Worm (Caenorhabditis elegans) whole organism, L1 larva: ENCODE data around the gene F46G11.6.
A peak's percentile ranks its signal among the peaks of the same experiment; 100 is the strongest.

ENCODE experiments used
- C16A3.4 ChIP-seq: fragments of 150-350 bp; optimal IDR thresholded peaks from 2 replicates; lab custom pipeline; 2014; ENCODE audit warnings: missing biosample characterization, missing genetic modification characterization
- C34B4.2 ChIP-seq: sonication (generic microtip); optimal IDR thresholded peaks from 2 replicates; lab custom pipeline; 2017; ENCODE audit warnings: mild to moderate bottlenecking, missing genetic modification characterization, missing compliant biosample characterization
- F16B12.6 ChIP-seq: fragments of 150-350 bp; optimal IDR thresholded peaks from 2 replicates; lab custom pipeline; 2014; ENCODE audit warnings: missing biosample characterization, missing genetic modification characterization
- aha-1 ChIP-seq: fragments of 150-350 bp; optimal IDR thresholded peaks from 2 replicates; lab custom pipeline; 2014; ENCODE audit warnings: missing biosample characterization, missing genetic modification characterization
- alr-1 ChIP-seq: fragments of 200-800 bp; sonication (Bioruptor generic); optimal IDR thresholded peaks from 2 replicates; lab custom pipeline; 2018; ENCODE audit warnings: borderline replicate concordance, mild to moderate bottlenecking, missing genetic modification characterization, missing compliant biosample characterization
- aly-2 ChIP-seq: fragments of 150-350 bp; optimal IDR thresholded peaks from 2 replicates; lab custom pipeline; 2014; ENCODE audit warnings: missing biosample characterization, missing genetic modification characterization
- ama-1 ChIP-seq: fragments of 150-350 bp; optimal IDR thresholded peaks from 2 replicates; lab custom pipeline; 2014
- blmp-1 ChIP-seq: fragments of 150-350 bp; optimal IDR thresholded peaks from 2 replicates; lab custom pipeline; 2014; ENCODE audit warnings: missing biosample characterization, missing genetic modification characterization
- ceh-8 ChIP-seq: fragments of 200-800 bp; sonication (Bioruptor generic); optimal IDR thresholded peaks from 2 replicates; lab custom pipeline; 2018; ENCODE audit warnings: mild to moderate bottlenecking, missing genetic modification characterization, moderate library complexity, missing compliant biosample characterization
- ceh-82 ChIP-seq, 3 experiments: fragments of 150-350 bp in 1 of 3; sonication (generic microtip) in 2 of 3; optimal IDR thresholded peaks; 2 replicates each; lab custom pipeline; 2014 to 2017; ENCODE audit warnings: missing biosample characterization in 3 of 3, missing genetic modification characterization in 3 of 3
- ceh-88 ChIP-seq: fragments of 200-800 bp; sonication (Bioruptor generic); IDR thresholded peaks from 2 replicates; pipeline ENCODE4 v1.3.6; 2022; ENCODE audit warnings: missing genetic modification characterization, missing compliant biosample characterization
- dpl-1 ChIP-seq, 3 experiments: fragments of 150-350 bp in 2 of 3; sonication (generic microtip) in 1 of 3; optimal IDR thresholded peaks; 2 replicates each; lab custom pipeline; 2014 to 2017; ENCODE audit warnings: missing biosample characterization in 3 of 3, missing genetic modification characterization in 3 of 3, missing genetic modification reagents in 3 of 3
- dsc-1 ChIP-seq: sonication (generic microtip); optimal IDR thresholded peaks from 2 replicates; lab custom pipeline; 2016; ENCODE audit warnings: mild to moderate bottlenecking, missing genetic modification characterization, missing compliant biosample characterization
- efl-3 ChIP-seq: fragments of 200-800 bp; sonication (Bioruptor generic); optimal IDR thresholded peaks from 2 replicates; lab custom pipeline; 2018; ENCODE audit warnings: mild to moderate bottlenecking, missing genetic modification characterization, missing compliant biosample characterization
- egl-13 ChIP-seq: sonication (generic microtip); optimal IDR thresholded peaks from 2 replicates; lab custom pipeline; 2016; ENCODE audit warnings: missing genotype, missing genetic modification reagents, missing genetic modification characterization, missing compliant biosample characterization
- egl-27 ChIP-seq, 2 experiments: fragments of 150-350 bp in 1 of 2; sonication (generic microtip); optimal IDR thresholded peaks; 3 replicates each; lab custom pipeline; 2017 to 2018; ENCODE audit warnings: missing biosample characterization in 2 of 2, missing genetic modification characterization in 2 of 2, missing genetic modification reagents in 2 of 2
- elt-2 ChIP-seq: sonication (generic microtip); optimal IDR thresholded peaks from 2 replicates; lab custom pipeline; 2016; ENCODE audit warnings: missing genetic modification characterization, mild to moderate bottlenecking, inconsistent platforms, missing compliant biosample characterization, missing genetic modification reagents
- elt-3 ChIP-seq, 6 experiments: fragments of 150-350 bp in 1 of 6; sonication (generic microtip); optimal IDR thresholded peaks; 2 replicates each; lab custom pipeline; 2017 to 2018; ENCODE audit warnings: missing biosample characterization in 6 of 6, missing genetic modification characterization in 6 of 6, inconsistent platforms in 1 of 6
- ets-5 ChIP-seq: fragments of 200-800 bp; sonication (Bioruptor generic); IDR thresholded peaks from 2 replicates; pipeline ENCODE4 v1.3.6; 2022; ENCODE audit warnings: missing genetic modification characterization, missing compliant biosample characterization
- fkh-10 ChIP-seq: sonication (generic microtip); optimal IDR thresholded peaks from 2 replicates; lab custom pipeline; 2017; ENCODE audit warnings: missing biosample characterization, missing genetic modification reagents, missing genetic modification characterization
- fkh-8 ChIP-seq: sonication (generic microtip); optimal IDR thresholded peaks from 2 replicates; lab custom pipeline; 2016; ENCODE audit warnings: mild to moderate bottlenecking, missing genetic modification characterization, missing compliant biosample characterization
- fos-1 ChIP-seq: fragments of 150-350 bp; optimal IDR thresholded peaks from 2 replicates; lab custom pipeline; 2014; ENCODE audit warnings: missing biosample characterization, missing genetic modification characterization
- grh-1 ChIP-seq: fragments of 200-800 bp; sonication (Bioruptor generic); IDR thresholded peaks from 2 replicates; pipeline ENCODE4 v1.3.6; 2022; ENCODE audit warnings: missing genetic modification reagents, missing genetic modification characterization, missing compliant biosample characterization
- irx-1 ChIP-seq: sonication (generic microtip); optimal IDR thresholded peaks from 2 replicates; lab custom pipeline; 2016; ENCODE audit warnings: missing genetic modification characterization, missing compliant biosample characterization
- isw-1 ChIP-seq: fragments of 200-800 bp; sonication (Bioruptor generic); IDR thresholded peaks from 2 replicates; pipeline ENCODE4 v1.3.6; 2022; ENCODE audit warnings: missing genetic modification characterization, missing compliant biosample characterization
- jun-1 ChIP-seq: fragments of 150-350 bp; optimal IDR thresholded peaks from 2 replicates; lab custom pipeline; 2014; ENCODE audit warnings: missing biosample characterization, missing genetic modification reagents, missing genetic modification characterization
- lin-14 ChIP-seq: fragments of 200-800 bp; sonication (Bioruptor generic); optimal IDR thresholded peaks from 2 replicates; lab custom pipeline; 2018; ENCODE audit warnings: mild to moderate bottlenecking, missing genetic modification characterization, moderate library complexity, missing compliant biosample characterization
- lin-15B ChIP-seq: fragments of 150-350 bp; sonication (generic microtip); optimal IDR thresholded peaks from 3 replicates; lab custom pipeline; 2014; ENCODE audit warnings: missing biosample characterization, missing genetic modification characterization
- lin-35 ChIP-seq, 2 experiments: fragments of 150-350 bp; optimal IDR thresholded peaks; 2 replicates each; lab custom pipeline; 2014; ENCODE audit warnings: missing biosample characterization in 2 of 2, missing genetic modification characterization in 2 of 2, missing genetic modification reagents in 2 of 2
- lin-39 ChIP-seq: fragments of 150-350 bp; optimal IDR thresholded peaks from 2 replicates; lab custom pipeline; 2014; ENCODE audit warnings: missing biosample characterization, missing genetic modification reagents, missing genetic modification characterization
- lsy-2 ChIP-seq, 2 experiments: fragments of 150-350 bp; optimal IDR thresholded peaks; 2 replicates each; lab custom pipeline; 2014; ENCODE audit warnings: missing biosample characterization in 2 of 2, missing genetic modification characterization in 2 of 2
- mdl-1 ChIP-seq, 2 experiments: fragments of 150-350 bp; optimal IDR thresholded peaks; 2 replicates each; lab custom pipeline; 2014 to 2017; ENCODE audit warnings: missing biosample characterization in 2 of 2, missing genetic modification characterization in 2 of 2, inconsistent platforms in 1 of 2
- mef-2 ChIP-seq: fragments of 150-350 bp; optimal IDR thresholded peaks from 2 replicates; lab custom pipeline; 2014; ENCODE audit warnings: missing biosample characterization, missing genetic modification characterization
- nhr-12 ChIP-seq: sonication (generic microtip); optimal IDR thresholded peaks from 2 replicates; lab custom pipeline; 2017; ENCODE audit warnings: missing biosample characterization, missing genetic modification characterization
- nhr-19 ChIP-seq: fragments of 200-800 bp; sonication (Bioruptor generic); conservative IDR thresholded peaks from 2 replicates; pipeline ENCODE4 v1.3.6; 2022; ENCODE audit warnings: missing genetic modification characterization, missing compliant biosample characterization
- nhr-20 ChIP-seq: sonication (generic microtip); optimal IDR thresholded peaks from 2 replicates; lab custom pipeline; 2016; ENCODE audit warnings: mild to moderate bottlenecking, missing genetic modification characterization, missing compliant biosample characterization
- nhr-237 ChIP-seq: fragments of 150-350 bp; optimal IDR thresholded peaks from 2 replicates; lab custom pipeline; 2014; ENCODE audit warnings: missing biosample characterization, missing genetic modification characterization
- nhr-28 ChIP-seq: fragments of 150-350 bp; optimal IDR thresholded peaks from 2 replicates; lab custom pipeline; 2014; ENCODE audit warnings: missing biosample characterization, missing genetic modification characterization
- nhr-47 ChIP-seq: sonication (generic microtip); optimal IDR thresholded peaks from 2 replicates; lab custom pipeline; 2016; ENCODE audit warnings: mild to moderate bottlenecking, missing genetic modification characterization, moderate library complexity, missing compliant biosample characterization
- nhr-71 ChIP-seq: sonication (generic microtip); optimal IDR thresholded peaks from 2 replicates; lab custom pipeline; 2016; ENCODE audit warnings: mild to moderate bottlenecking, missing genetic modification characterization, moderate library complexity, missing compliant biosample characterization
- nhr-76 ChIP-seq: sonication (generic microtip); optimal IDR thresholded peaks from 2 replicates; lab custom pipeline; 2017; ENCODE audit warnings: missing biosample characterization, missing genetic modification characterization
- nhr-77 ChIP-seq: fragments of 150-350 bp; optimal IDR thresholded peaks from 2 replicates; lab custom pipeline; 2014; ENCODE audit warnings: missing biosample characterization, missing genetic modification characterization
- nhr-85 ChIP-seq: sonication (generic microtip); peaks from one replicate; lab custom pipeline; 2016; ENCODE audit warnings: missing genetic modification characterization, inconsistent platforms, missing compliant biosample characterization
- nhr-90 ChIP-seq: sonication (generic microtip); optimal IDR thresholded peaks from 2 replicates; lab custom pipeline; 2016; ENCODE audit warnings: mild to moderate bottlenecking, missing genetic modification characterization, missing compliant biosample characterization; ENCODE audit not compliant: poor library complexity
- pqm-1 ChIP-seq: sonication (generic microtip); optimal IDR thresholded peaks from 3 replicates; lab custom pipeline; 2017; ENCODE audit warnings: missing biosample characterization, missing genetic modification characterization
- snpc-4 ChIP-seq: fragments of 150-350 bp; optimal IDR thresholded peaks from 2 replicates; lab custom pipeline; 2014; ENCODE audit warnings: missing biosample characterization, missing genetic modification characterization
- sox-4 ChIP-seq: sonication (generic microtip); optimal IDR thresholded peaks from 2 replicates; lab custom pipeline; 2016; ENCODE audit warnings: missing genetic modification characterization, missing compliant biosample characterization
- sup-37 ChIP-seq: fragments of 200-800 bp; sonication (Bioruptor generic); optimal IDR thresholded peaks from 2 replicates; lab custom pipeline; 2018; ENCODE audit warnings: mild to moderate bottlenecking, missing genetic modification characterization, missing compliant biosample characterization
- tlp-1 ChIP-seq: fragments of 150-350 bp; optimal IDR thresholded peaks from 2 replicates; lab custom pipeline; 2014; ENCODE audit warnings: missing biosample characterization, missing genetic modification characterization
- unc-30 ChIP-seq: sonication (generic microtip); optimal IDR thresholded peaks from 2 replicates; lab custom pipeline; 2017; ENCODE audit warnings: missing biosample characterization, missing genetic modification characterization
- unc-62 ChIP-seq: fragments of 150-350 bp; optimal IDR thresholded peaks from 2 replicates; lab custom pipeline; 2014; ENCODE audit warnings: missing biosample characterization, missing genetic modification reagents, missing genetic modification characterization
- unc-86 ChIP-seq: sonication (generic microtip); optimal IDR thresholded peaks from 2 replicates; lab custom pipeline; 2016; ENCODE audit warnings: missing genetic modification characterization, missing compliant biosample characterization
- unc-98 ChIP-seq: fragments of 200-800 bp; sonication (Bioruptor generic); IDR thresholded peaks from 2 replicates; pipeline ENCODE4 v1.3.6; 2022; ENCODE audit warnings: missing genetic modification characterization, missing compliant biosample characterization
- xbp-1 ChIP-seq: sonication (generic microtip); optimal IDR thresholded peaks from 2 replicates; lab custom pipeline; 2016; ENCODE audit warnings: missing genetic modification characterization, missing compliant biosample characterization
- zag-1 ChIP-seq: fragments of 150-350 bp; optimal IDR thresholded peaks from 2 replicates; lab custom pipeline; 2014; ENCODE audit warnings: missing biosample characterization, missing genetic modification characterization

Gene F46G11.6

DNA sequence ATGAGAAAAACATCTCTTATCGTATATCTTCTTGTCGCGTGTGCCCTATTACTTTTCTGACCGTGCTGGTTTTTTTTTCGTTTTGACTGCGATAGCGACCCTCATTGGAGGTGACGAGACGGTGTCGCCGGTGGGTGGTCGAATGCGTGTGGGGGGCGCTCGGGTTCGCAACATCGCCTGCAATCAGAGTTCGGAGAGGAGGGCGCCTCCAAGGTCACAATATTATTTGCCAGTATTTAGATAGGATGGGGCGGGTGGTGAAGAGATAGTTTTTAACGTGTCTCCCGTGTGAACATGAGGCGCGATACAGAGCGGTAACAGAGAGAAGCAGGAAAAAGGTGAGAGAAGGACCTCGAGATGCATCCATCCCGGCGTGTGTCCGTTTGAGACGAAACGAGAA is 34.6 kb downstream of the F46G11.6 start:
- TF ChIP-seq ama-1 (lab: Kevin White, UChicago) = no peak
- TF ChIP-seq fkh-8 = no peak
- TF ChIP-seq C34B4.2 (tag; lab: Kevin White, UChicago) = no peak
- no peak for TF ChIP-seq nhr-12 (tag; lab: Kevin White, UChicago)
- no peak for TF ChIP-seq mef-2 (tag; lab: Kevin White, UChicago)
- no peak for TF ChIP-seq lin-15B (tag; lab: Kevin White, UChicago)
- no peak for TF ChIP-seq unc-62 (GFP tag; lab: Kevin White, UChicago)
- TF ChIP-seq nhr-20 (tag; lab: Kevin White, UChicago) = peak; percentile 53
- no peak for TF ChIP-seq ets-5 (GFP tag; lab: Robert Waterston, UW)
- no peak for TF ChIP-seq isw-1 (GFP tag; lab: Robert Waterston, UW)
- TF ChIP-seq fkh-10 (GFP tag; lab: Kevin White, UChicago) = no peak
- no peak for TF ChIP-seq dsc-1
- no peak for TF ChIP-seq fos-1
- no peak for TF ChIP-seq egl-27 (tag; optimal IDR thresholded peaks at IDR 0.05; lab: Kevin White, UChicago)
- peak; percentile 15 for TF ChIP-seq irx-1 (tag; lab: Kevin White, UChicago)
- no peak for TF ChIP-seq sup-37 (GFP tag; lab: Kevin White, UChicago)
- TF ChIP-seq lin-39 (tag; lab: Kevin White, UChicago) = no peak
- peak in 1 of 2 experiments; percentile 20 for TF ChIP-seq lin-35 (GFP tag; optimal IDR thresholded peaks at IDR 0.05; lab: Kevin White, UChicago)
- no peak for TF ChIP-seq dpl-1 (GFP tag; optimal IDR thresholded peaks at IDR 0.05; lab: Kevin White, UChicago)
- peak; percentile 89 for TF ChIP-seq nhr-85
- no peak for TF ChIP-seq unc-30 (tag; lab: Kevin White, UChicago)
- TF ChIP-seq aha-1 (tag; lab: Kevin White, UChicago) = no peak
- TF ChIP-seq nhr-90 (tag; lab: Kevin White, UChicago) = peak; percentile 55
- no peak for TF ChIP-seq aly-2 (tag; lab: Kevin White, UChicago)
- TF ChIP-seq nhr-76 = no peak
- no peak for TF ChIP-seq mdl-1 (tag; optimal IDR thresholded peaks at IDR 0.05; lab: Kevin White, UChicago)
- TF ChIP-seq egl-13 (tag; lab: Kevin White, UChicago) = no peak
- peak in 3 of 6 experiments; percentile 5 to 30 (median 12) for TF ChIP-seq elt-3 (tag; optimal IDR thresholded peaks at IDR 0.05; lab: Kevin White, UChicago)
- no peak for TF ChIP-seq efl-3 (GFP tag; lab: Kevin White, UChicago)
- no peak for TF ChIP-seq jun-1 (tag; lab: Kevin White, UChicago)
- TF ChIP-seq xbp-1 = peak; percentile 9
- no peak for TF ChIP-seq unc-98 (GFP tag; lab: Robert Waterston, UW)
- peak; percentile 30; the same call in 1 of the 2 replicates for TF ChIP-seq grh-1 (GFP tag; lab: Robert Waterston, UW)
- TF ChIP-seq sox-4 (tag; lab: Kevin White, UChicago) = no peak
- TF ChIP-seq nhr-237 (tag; lab: Kevin White, UChicago) = no peak
- no peak; the same call in 1 of the 2 replicates for TF ChIP-seq nhr-19 (GFP tag; lab: Robert Waterston, UW)
- peak in 1 of 3 experiments; percentile 19 for TF ChIP-seq ceh-82 (tag; optimal IDR thresholded peaks at IDR 0.05; lab: Kevin White, UChicago)
- TF ChIP-seq nhr-28 (tag; lab: Kevin White, UChicago) = no peak
- no peak for TF ChIP-seq lsy-2 (tag; optimal IDR thresholded peaks at IDR 0.05; lab: Kevin White, UChicago)
- no peak for TF ChIP-seq C16A3.4
- no peak for TF ChIP-seq F16B12.6 (tag; lab: Kevin White, UChicago)
- no peak for TF ChIP-seq snpc-4 (tag; lab: Kevin White, UChicago)
- TF ChIP-seq pqm-1 (tag; lab: Kevin White, UChicago) = no peak
- no peak for TF ChIP-seq elt-2 (tag; lab: Kevin White, UChicago)
- TF ChIP-seq nhr-47 (tag; lab: Kevin White, UChicago) = peak; percentile 8
- TF ChIP-seq zag-1 (tag; lab: Kevin White, UChicago) = no peak
- peak; percentile 57 for TF ChIP-seq nhr-71 (tag; lab: Kevin White, UChicago)
- TF ChIP-seq nhr-77 = peak; percentile 22
- no peak for TF ChIP-seq ceh-88 (GFP tag; lab: Robert Waterston, UW)
- TF ChIP-seq tlp-1 = no peak
- TF ChIP-seq ceh-8 (GFP tag; lab: Kevin White, UChicago) = no peak
- no peak for TF ChIP-seq unc-86 (tag; lab: Kevin White, UChicago)
- peak; percentile 37 for TF ChIP-seq blmp-1
- peak; percentile 88 for TF ChIP-seq lin-14
- no peak for TF ChIP-seq alr-1 (tag; lab: Kevin White, UChicago)
